Worm (Caenorhabditis elegans) whole organism, young adult: ENCODE data around the gene D1005.5.

Experiments used
- chd-7 ChIP-seq: sonication (generic microtip); optimal IDR thresholded peaks from 2 replicates; lab custom pipeline; 2016; ENCODE audit warnings: mild to moderate bottlenecking, missing genetic modification characterization, moderate library complexity, missing compliant biosample characterization
- let-526 ChIP-seq: fragments of 200-800 bp; sonication (Bioruptor generic); IDR thresholded peaks from 2 replicates; pipeline ENCODE4 v1.3.6; 2022; ENCODE audit warnings: missing genetic modification reagents, missing genetic modification characterization, missing compliant biosample characterization
- lin-35 ChIP-seq, 3 experiments: fragments of 150-350 bp in 2 of 3; sonication (generic microtip) in 1 of 3; optimal IDR thresholded peaks; 2 replicates each; lab custom pipeline; 2014 to 2018; ENCODE audit warnings: missing biosample characterization in 3 of 3, missing genetic modification characterization in 3 of 3, missing genetic modification reagents in 3 of 3
- tlf-1 ChIP-seq: fragments of 200-800 bp; sonication (Bioruptor generic); optimal IDR thresholded peaks from 2 replicates; lab custom pipeline; 2018; ENCODE audit warnings: mild to moderate bottlenecking, missing genetic modification characterization, missing compliant biosample characterization
- unc-62 ChIP-seq: fragments of 150-350 bp; optimal IDR thresholded peaks from 2 replicates; lab custom pipeline; 2014; ENCODE audit warnings: missing biosample characterization, missing genetic modification reagents, missing genetic modification characterization
- zfh-2 ChIP-seq: fragments of 200-800 bp; sonication (Bioruptor generic); conservative IDR thresholded peaks from 2 replicates; pipeline ENCODE4 v1.3.6; 2022; ENCODE audit warnings: missing genetic modification reagents, missing genetic modification characterization, missing compliant biosample characterization
- ztf-28 ChIP-seq: fragments of 200-800 bp; sonication (Bioruptor generic); IDR thresholded peaks from 2 replicates; pipeline ENCODE4 v1.3.6; 2022; ENCODE audit warnings: missing genetic modification reagents, missing genetic modification characterization, missing compliant biosample characterization

DNA sequence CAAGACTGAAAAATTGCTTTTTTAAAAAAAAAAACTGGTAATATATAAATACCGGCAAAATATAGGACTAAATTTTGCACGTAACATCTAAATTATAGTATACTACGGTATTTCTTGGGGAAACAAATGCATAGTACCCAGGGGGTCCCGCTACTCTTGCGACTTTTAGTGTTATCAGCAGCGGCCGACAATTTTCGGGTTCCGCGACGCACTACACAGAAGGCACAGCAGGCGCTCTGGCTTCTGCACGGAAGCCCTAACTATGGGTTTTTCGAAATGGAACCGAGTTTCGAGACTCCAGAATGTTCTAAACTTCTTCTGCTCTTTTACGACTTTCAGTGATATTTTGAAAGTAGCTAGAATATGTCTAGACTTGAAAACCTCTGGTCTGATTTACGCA, 43.8 kb upstream of the D1005.5 start:
- TF ChIP-seq zfh-2 (GFP tag; lab: Robert Waterston, UW) (no peak), let-526 (GFP tag; lab: Robert Waterston, UW) (no peak), tlf-1 (GFP tag; lab: Kevin White, UChicago) (no peak), unc-62 (GFP tag; lab: Kevin White, UChicago) (no peak), ztf-28 (GFP tag; lab: Robert Waterston, UW) (no peak), chd-7 (tag; lab: Kevin White, UChicago) (no peak), lin-35 (GFP tag; optimal IDR thresholded peaks at IDR 0.05; lab: Kevin White, UChicago) (no peak)
